Fruit fly (Drosophila melanogaster) Kc167 (cell line): ENCODE results near the gene CG14450.

ENCODE experiments used
- h ChIP-seq: fragments of >200 bp; optimal IDR thresholded peaks from 3 replicates; lab custom pipeline; 2018; ENCODE audit warnings: missing external identifiers
- psq ChIP-seq: fragments of >200 bp; optimal IDR thresholded peaks from 2 replicates; lab custom pipeline; 2017; ENCODE audit warnings: missing external identifiers
- ttk ChIP-seq: sonication (Bioruptor generic); optimal IDR thresholded peaks from 2 replicates; lab custom pipeline; 2017; ENCODE audit warnings: missing external identifiers

dm6 chr3L:22686987-22687386 lies 40.6 kb downstream of the CG14450 start, which contains the start of the genes CG14455 and CG14456:
- TF ChIP-seq h (lab: Kevin White, UChicago) (no peak), ttk (lab: Kevin White, UChicago) (no peak), psq (lab: Kevin White, UChicago) (no peak)
